Fruit fly (Drosophila melanogaster) whole organism, embryonic: ENCODE results near the gene Cpr5C.

Experiments
- Ada2b ChIP-seq: fragments of 200-800 bp; sonication (Bioruptor generic); IDR thresholded peaks from 2 replicates; pipeline ENCODE4 v1.3.6; 2022; ENCODE audit warnings: missing biosample characterization, missing genetic modification characterization
- CG10959 ChIP-seq: fragments of 200-800 bp; sonication (Bioruptor generic); IDR thresholded peaks from 2 replicates; pipeline ENCODE4 v1.3.6; 2022; ENCODE audit warnings: missing biosample characterization, missing genetic modification characterization
- CG11696 ChIP-seq: fragments of 200-800 bp; sonication (Bioruptor generic); IDR thresholded peaks from 2 replicates; pipeline ENCODE4 v1.3.6; 2022; ENCODE audit warnings: missing biosample characterization, missing genetic modification characterization
- CG14667 ChIP-seq: fragments of 200-800 bp; sonication (Bioruptor generic); IDR thresholded peaks from 2 replicates; pipeline ENCODE4 v1.3.6; 2022; ENCODE audit warnings: missing biosample characterization, missing genetic modification characterization
- CG14860 ChIP-seq: fragments of 200-800 bp; sonication (Bioruptor generic); IDR thresholded peaks from 3 replicates; pipeline ENCODE4 v1.3.6; 2022; ENCODE audit warnings: missing biosample characterization, missing genetic modification characterization; ENCODE audit not compliant: partially characterized antibody
- CG15073 ChIP-seq: fragments of 200-800 bp; sonication (Bioruptor generic); optimal IDR thresholded peaks from 2 replicates; lab custom pipeline; 2016; ENCODE audit warnings: missing biosample characterization, missing genetic modification characterization
- CG17359 ChIP-seq: fragments of 200-800 bp; sonication (Bioruptor generic); optimal IDR thresholded peaks from 3 replicates; lab custom pipeline; 2018; ENCODE audit warnings: missing biosample characterization, mild to moderate bottlenecking, missing genetic modification characterization, moderate library complexity
- CG17802 ChIP-seq: fragments of 200-800 bp; sonication (Bioruptor generic); optimal IDR thresholded peaks from 2 replicates; lab custom pipeline; 2018; ENCODE audit warnings: missing biosample characterization, mild to moderate bottlenecking, missing genetic modification characterization, moderate library complexity
- CG18599 ChIP-seq: fragments of 200-800 bp; sonication (Bioruptor generic); optimal IDR thresholded peaks from 3 replicates; lab custom pipeline; 2017; ENCODE audit warnings: missing biosample characterization, missing genetic modification characterization, mild to moderate bottlenecking, moderate library complexity, missing genetic modification reagents
- CG2712 ChIP-seq: fragments of 200-800 bp; optimal IDR thresholded peaks from 3 replicates; lab custom pipeline; 2019; ENCODE audit warnings: missing biosample characterization, mild to moderate bottlenecking, missing genetic modification characterization, moderate library complexity
- CG2875 ChIP-seq: fragments of 200-800 bp; sonication (Bioruptor generic); optimal IDR thresholded peaks from 2 replicates; lab custom pipeline; 2017; ENCODE audit warnings: missing biosample characterization, mild to moderate bottlenecking, missing genetic modification characterization, missing genetic modification reagents
- CG31441 ChIP-seq: fragments of 200-800 bp; sonication (Bioruptor generic); IDR thresholded peaks from 2 replicates; pipeline ENCODE4 v1.3.6; 2022; ENCODE audit warnings: missing biosample characterization, missing genetic modification characterization
- CG3838 ChIP-seq: fragments of 200-800 bp; sonication (Bioruptor generic); optimal IDR thresholded peaks from 3 replicates; lab custom pipeline; 2016; ENCODE audit warnings: missing biosample characterization, missing genetic modification characterization
- CG4360 ChIP-seq: fragments of 200-800 bp; sonication (Bioruptor generic); IDR thresholded peaks from 2 replicates; pipeline ENCODE4 v1.3.6; 2022; ENCODE audit warnings: missing biosample characterization, missing genetic modification characterization
- CG6654 ChIP-seq: fragments of 200-800 bp; sonication (Bioruptor generic); optimal IDR thresholded peaks from 2 replicates; lab custom pipeline; 2017; ENCODE audit warnings: missing biosample characterization, mild to moderate bottlenecking, missing genetic modification characterization
- CG6765 ChIP-seq: fragments of 200-800 bp; sonication (Bioruptor generic); optimal IDR thresholded peaks from 3 replicates; lab custom pipeline; 2017; ENCODE audit warnings: missing biosample characterization, mild to moderate bottlenecking, missing genetic modification characterization
- CG7928 ChIP-seq: fragments of 200-800 bp; sonication (Bioruptor generic); optimal IDR thresholded peaks from 2 replicates; lab custom pipeline; 2017; ENCODE audit warnings: missing biosample characterization, mild to moderate bottlenecking, missing genetic modification characterization
- CG8924 ChIP-seq: fragments of 200-800 bp; optimal IDR thresholded peaks from 3 replicates; lab custom pipeline; 2019; ENCODE audit warnings: missing biosample characterization, mild to moderate bottlenecking, missing genetic modification characterization, moderate library complexity
- Eip74EF ChIP-seq, 2 experiments: fragments of 200-800 bp in 1 of 2; fragments of >200 bp in 1 of 2; sonication (Bioruptor generic) in 1 of 2; optimal IDR thresholded peaks; 2 replicates each; lab custom pipeline; 2017 to 2019; ENCODE audit warnings: missing biosample characterization in 2 of 2, missing genetic modification characterization in 2 of 2, mild to moderate bottlenecking in 1 of 2, moderate library complexity in 1 of 2
- Ets97D ChIP-seq: fragments of 200-800 bp; sonication (Bioruptor generic); optimal IDR thresholded peaks from 3 replicates; lab custom pipeline; 2016; ENCODE audit warnings: missing biosample characterization, missing genetic modification characterization
- HmgD ChIP-seq: fragments of 200-800 bp; sonication (Bioruptor generic); optimal IDR thresholded peaks from 3 replicates; lab custom pipeline; 2016; ENCODE audit warnings: missing biosample characterization, missing genetic modification characterization
- Hmr ChIP-seq: fragments of 200-800 bp; sonication (Bioruptor generic); optimal IDR thresholded peaks from 3 replicates; lab custom pipeline; 2017; ENCODE audit warnings: mild to moderate bottlenecking, missing biosample characterization, missing genetic modification reagents, missing genetic modification characterization
- NFAT ChIP-seq: fragments of 200-800 bp; sonication (Bioruptor generic); IDR thresholded peaks from 2 replicates; pipeline ENCODE4 v1.3.6; 2022; ENCODE audit warnings: missing biosample characterization, missing genetic modification characterization
- Neu2 ChIP-seq: fragments of 200-800 bp; sonication (Bioruptor generic); optimal IDR thresholded peaks from 3 replicates; lab custom pipeline; 2016; ENCODE audit warnings: missing biosample characterization, missing genetic modification characterization, borderline replicate concordance
- Sin3A ChIP-seq: fragments of >200 bp; optimal IDR thresholded peaks from 2 replicates; lab custom pipeline; 2018
- Six4 ChIP-seq: fragments of 200-800 bp; sonication (Bioruptor generic); optimal IDR thresholded peaks from 2 replicates; lab custom pipeline; 2016; ENCODE audit warnings: missing biosample characterization, missing genetic modification characterization
- Usf ChIP-seq: fragments of 200-800 bp; sonication (Bioruptor generic); optimal IDR thresholded peaks from 2 replicates; lab custom pipeline; 2017; ENCODE audit warnings: missing genotype, missing biosample characterization, missing genetic modification characterization
- abd-A ChIP-seq: fragments of 200-800 bp; sonication (Bioruptor generic); optimal IDR thresholded peaks from 3 replicates; lab custom pipeline; 2019; ENCODE audit warnings: missing biosample characterization, mild to moderate bottlenecking, missing genetic modification characterization, moderate library complexity
- bigmax ChIP-seq: fragments of 200-800 bp; sonication (Bioruptor generic); optimal IDR thresholded peaks from 2 replicates; lab custom pipeline; 2018; ENCODE audit warnings: missing biosample characterization, mild to moderate bottlenecking, missing genetic modification characterization
- chn ChIP-seq: fragments of 200-800 bp; sonication (Bioruptor generic); optimal IDR thresholded peaks from 2 replicates; lab custom pipeline; 2016; ENCODE audit warnings: missing biosample characterization, missing genetic modification characterization
- danr ChIP-seq: fragments of 200-800 bp; sonication (Bioruptor generic); IDR thresholded peaks from 2 replicates; pipeline ENCODE4 v1.3.6; 2022; ENCODE audit warnings: missing biosample characterization, missing genetic modification characterization
- dati ChIP-seq: fragments of 200-800 bp; sonication (Bioruptor generic); IDR thresholded peaks from 2 replicates; pipeline ENCODE4 v1.3.6; 2022; ENCODE audit warnings: missing biosample characterization, missing genetic modification characterization
- dmrt99B ChIP-seq: fragments of 200-800 bp; sonication (Bioruptor generic); optimal IDR thresholded peaks from 2 replicates; lab custom pipeline; 2018; ENCODE audit warnings: missing biosample characterization, mild to moderate bottlenecking, missing genetic modification characterization, moderate library complexity
- esg ChIP-seq: fragments of 200-800 bp; sonication (Bioruptor generic); conservative IDR thresholded peaks from 2 replicates; pipeline ENCODE4 v1.3.6; 2022; ENCODE audit warnings: missing biosample characterization, missing genetic modification characterization
- exex ChIP-seq: fragments of 200-800 bp; sonication (Bioruptor generic); optimal IDR thresholded peaks from 4 replicates; lab custom pipeline; 2018; ENCODE audit warnings: missing biosample characterization, mild to moderate bottlenecking, missing genetic modification characterization, moderate library complexity
- fd102C ChIP-seq: fragments of 200-800 bp; sonication (Bioruptor generic); optimal IDR thresholded peaks from 2 replicates; lab custom pipeline; 2018; ENCODE audit warnings: missing biosample characterization, mild to moderate bottlenecking, missing genetic modification characterization, moderate library complexity
- gsb-n ChIP-seq: fragments of 200-800 bp; sonication (Bioruptor generic); optimal IDR thresholded peaks from 3 replicates; lab custom pipeline; 2018; ENCODE audit warnings: missing biosample characterization, mild to moderate bottlenecking, missing genetic modification characterization
- kni ChIP-seq: fragments of 200-800 bp; sonication (Bioruptor generic); optimal IDR thresholded peaks from 3 replicates; lab custom pipeline; 2017; ENCODE audit warnings: mild to moderate bottlenecking, missing biosample characterization, missing genetic modification reagents, missing genetic modification characterization
- mirr ChIP-seq: fragments of 200-800 bp; sonication (Bioruptor generic); optimal IDR thresholded peaks from 3 replicates; lab custom pipeline; 2018; ENCODE audit warnings: missing biosample characterization, mild to moderate bottlenecking, missing genetic modification characterization
- onecut ChIP-seq: fragments of 200-800 bp; sonication (Bioruptor generic); IDR thresholded peaks from 2 replicates; pipeline ENCODE4 v1.3.6; 2022; ENCODE audit warnings: missing biosample characterization, missing genetic modification characterization
- phol ChIP-seq: fragments of 200-800 bp; sonication (Bioruptor generic); optimal IDR thresholded peaks from 3 replicates; lab custom pipeline; 2018; ENCODE audit warnings: missing biosample characterization, mild to moderate bottlenecking, missing genetic modification characterization, moderate library complexity
- pnt ChIP-seq: fragments of 200-800 bp; sonication (Bioruptor generic); optimal IDR thresholded peaks from 3 replicates; lab custom pipeline; 2016; ENCODE audit warnings: missing biosample characterization, missing genetic modification characterization
- sens ChIP-seq: fragments of 200-800 bp; sonication (Bioruptor generic); peaks from one replicate; lab custom pipeline; 2016; ENCODE audit warnings: missing biosample characterization, missing genetic modification characterization
- sob ChIP-seq: fragments of 200-800 bp; sonication (Bioruptor generic); IDR thresholded peaks from 2 replicates; pipeline ENCODE4 v1.3.6; 2022; ENCODE audit warnings: missing biosample characterization, missing genetic modification characterization
- sr ChIP-seq: fragments of 200-800 bp; sonication (Bioruptor generic); IDR thresholded peaks from 3 replicates; pipeline ENCODE4 v1.3.6; 2022; ENCODE audit warnings: missing biosample characterization, missing genetic modification characterization
- tap ChIP-seq: fragments of 200-800 bp; optimal IDR thresholded peaks from 3 replicates; lab custom pipeline; 2019; ENCODE audit warnings: missing biosample characterization, mild to moderate bottlenecking, missing genetic modification characterization, moderate library complexity
- tll ChIP-seq, 2 experiments: fragments of 200-800 bp in 1 of 2; fragments of >200 bp in 1 of 2; sonication (Bioruptor generic) in 1 of 2; optimal IDR thresholded peaks; 2 replicates each; lab custom pipeline; 2017 to 2019; ENCODE audit warnings: missing biosample characterization in 2 of 2, missing genetic modification characterization in 2 of 2, mild to moderate bottlenecking in 1 of 2, moderate library complexity in 1 of 2
- vvl ChIP-seq: fragments of 200-800 bp; sonication (Bioruptor generic); IDR thresholded peaks from 2 replicates; pipeline ENCODE4 v1.3.6; 2022; ENCODE audit warnings: missing biosample characterization, missing genetic modification characterization

The Cpr5C gene

dm6 chrX:5764001-5764892 is 40.2 kb upstream of the Cpr5C start, which contains the start of the genes MAPk-Ak2 and CG42699 (continued):
- peak; percentile 53 for TF ChIP-seq CG2712 (tag; lab: Kevin White, UChicago)
- peak; percentile 63 for TF ChIP-seq chn (GFP tag; lab: Kevin White, UChicago)
- peak; percentile 87 for TF ChIP-seq CG18599 (GFP tag; lab: Kevin White, UChicago)
- peak; percentile 94 for TF ChIP-seq sens (GFP tag; lab: Kevin White, UChicago)
- peak; percentile 45; the same call in 1 of the 2 replicates for TF ChIP-seq CG31441
- peak; percentile 72 for TF ChIP-seq NFAT (GFP tag; lab: Robert Waterston, UW)
- peak; percentile 57; the same call in 1 of the 2 replicates for TF ChIP-seq danr
- TF ChIP-seq CG11696: peak; percentile 62
- TF ChIP-seq mirr (GFP tag; lab: Kevin White, UChicago): peak; percentile 89
- TF ChIP-seq CG2875 (GFP tag; lab: Kevin White, UChicago): peak; percentile 88
- TF ChIP-seq tap: peak; percentile 54
- TF ChIP-seq tll (GFP tag; optimal IDR thresholded peaks at IDR 0.05; lab: Kevin White, UChicago): no peak
- no peak for TF ChIP-seq CG6654 (GFP tag; lab: Kevin White, UChicago)
- TF ChIP-seq Six4 (GFP tag; lab: Kevin White, UChicago): peak; percentile 47
- peak; percentile 61 for TF ChIP-seq CG7928 (GFP tag; lab: Kevin White, UChicago)
- peak; percentile 99 for TF ChIP-seq kni (GFP tag; lab: Kevin White, UChicago)
- TF ChIP-seq bigmax: no peak
- peak; percentile 20 for TF ChIP-seq phol (tag; lab: Kevin White, UChicago)
- TF ChIP-seq Sin3A (lab: Kevin White, UChicago): peak; percentile 61
- TF ChIP-seq dmrt99B: peak; percentile 66
- TF ChIP-seq exex (tag; lab: Kevin White, UChicago): peak; percentile 73
- TF ChIP-seq sr (GFP tag; lab: Robert Waterston, UW): peak; percentile 74
- TF ChIP-seq CG8924 (tag; lab: Kevin White, UChicago): peak; percentile 60
- TF ChIP-seq esg (GFP tag; lab: Robert Waterston, UW): no peak
- no peak for TF ChIP-seq Usf
- no peak for TF ChIP-seq Neu2 (GFP tag; lab: Kevin White, UChicago)
- peak; percentile 13; the same call in 1 of the 2 replicates for TF ChIP-seq CG10959
- no peak for TF ChIP-seq Ada2b (GFP tag; lab: Robert Waterston, UW)
- peak; percentile 82 for TF ChIP-seq CG6765
- TF ChIP-seq CG15073 (GFP tag; lab: Kevin White, UChicago): no peak
- no peak for TF ChIP-seq CG14667 (GFP tag; lab: Robert Waterston, UW)
- TF ChIP-seq sob (GFP tag; lab: Robert Waterston, UW): peak; percentile 79
- peak; percentile 60 for TF ChIP-seq HmgD (GFP tag; lab: Kevin White, UChicago)
- peak; percentile 69 for TF ChIP-seq gsb-n (tag; lab: Kevin White, UChicago)
- TF ChIP-seq onecut (GFP tag; lab: Robert Waterston, UW): peak; percentile 82
- TF ChIP-seq CG3838: peak; percentile 73
- peak; percentile 85 for TF ChIP-seq CG17359
- TF ChIP-seq Hmr: peak; percentile 90
- peak; percentile 76 for TF ChIP-seq CG14860 (GFP tag; lab: Robert Waterston, UW)
- peak; percentile 64 for TF ChIP-seq pnt (GFP tag; lab: Kevin White, UChicago)
- TF ChIP-seq dati (GFP tag; lab: Robert Waterston, UW): no peak
- peak; percentile 40 for TF ChIP-seq vvl
- peak; percentile 50 for TF ChIP-seq abd-A (tag; lab: Kevin White, UChicago)
- peak in 1 of 2 experiments; percentile 55 for TF ChIP-seq Eip74EF (GFP tag; optimal IDR thresholded peaks at IDR 0.05; lab: Kevin White, UChicago)
- TF ChIP-seq CG17802 (tag; lab: Kevin White, UChicago): peak; percentile 14
- TF ChIP-seq CG4360 (GFP tag; lab: Robert Waterston, UW): peak; percentile 59; the same call in 1 of the 2 replicates
- peak; percentile 58 for TF ChIP-seq Ets97D
- peak; percentile 85 for TF ChIP-seq fd102C (GFP tag; lab: Kevin White, UChicago)
